Fruit fly (Drosophila melanogaster) whole organism, embryonic: ENCODE data around the gene CAH7.

Experiments
- CG12659 ChIP-seq: fragments of 200-800 bp; sonication (Bioruptor generic); optimal IDR thresholded peaks from 3 replicates; lab custom pipeline; 2017; ENCODE audit warnings: mild to moderate bottlenecking, missing biosample characterization, missing genetic modification reagents, missing genetic modification characterization
- CG13123 ChIP-seq: fragments of 200-800 bp; sonication (Bioruptor generic); optimal IDR thresholded peaks from 2 replicates; lab custom pipeline; 2016; ENCODE audit warnings: missing biosample characterization, missing genetic modification characterization
- CG15601 ChIP-seq: fragments of 200-800 bp; sonication (Bioruptor generic); optimal IDR thresholded peaks from 3 replicates; lab custom pipeline; 2019; ENCODE audit warnings: missing biosample characterization, mild to moderate bottlenecking, missing genetic modification characterization, moderate library complexity
- CG16813 ChIP-seq: fragments of 200-800 bp; sonication (Bioruptor generic); IDR thresholded peaks from 3 replicates; pipeline ENCODE4 v1.3.6; 2022; ENCODE audit warnings: missing biosample characterization, missing genetic modification characterization; ENCODE audit not compliant: partially characterized antibody
- CG18011 ChIP-seq: fragments of 200-800 bp; sonication (Bioruptor generic); optimal IDR thresholded peaks from 2 replicates; lab custom pipeline; 2017; ENCODE audit warnings: missing biosample characterization, missing genetic modification characterization, mild to moderate bottlenecking, moderate library complexity, missing genotype
- CG1832 ChIP-seq: fragments of 200-800 bp; sonication (Bioruptor generic); optimal IDR thresholded peaks from 2 replicates; lab custom pipeline; 2017; ENCODE audit warnings: missing biosample characterization, mild to moderate bottlenecking, missing genetic modification characterization, inconsistent platforms
- CG2120 ChIP-seq: fragments of 200-800 bp; sonication (Bioruptor generic); optimal IDR thresholded peaks from 3 replicates; lab custom pipeline; 2016; ENCODE audit warnings: missing biosample characterization, missing genetic modification characterization
- CG2199 ChIP-seq: fragments of 200-800 bp; sonication (Bioruptor generic); IDR thresholded peaks from 3 replicates; pipeline ENCODE4 v1.3.6; 2022; ENCODE audit warnings: missing biosample characterization, missing genetic modification characterization
- CG31441 ChIP-seq: fragments of 200-800 bp; sonication (Bioruptor generic); IDR thresholded peaks from 2 replicates; pipeline ENCODE4 v1.3.6; 2022; ENCODE audit warnings: missing biosample characterization, missing genetic modification characterization
- CG32532 ChIP-seq: fragments of 200-800 bp; sonication (Bioruptor generic); IDR thresholded peaks from 2 replicates; pipeline ENCODE4 v1.3.6; 2022; ENCODE audit warnings: missing biosample characterization, missing genetic modification characterization
- CG6175 ChIP-seq: fragments of 200-800 bp; sonication (Bioruptor generic); IDR thresholded peaks from 3 replicates; pipeline ENCODE4 v1.3.6; 2022; ENCODE audit warnings: missing biosample characterization, missing genetic modification characterization
- CG6254 ChIP-seq: fragments of 200-800 bp; sonication (Bioruptor generic); optimal IDR thresholded peaks from 3 replicates; lab custom pipeline; 2017; ENCODE audit warnings: mild to moderate bottlenecking, missing biosample characterization, missing genetic modification reagents, missing genetic modification characterization
- CG8478 ChIP-seq: fragments of >200 bp; optimal IDR thresholded peaks from 2 replicates; lab custom pipeline; 2018
- CG9797 ChIP-seq: fragments of 200-800 bp; sonication (Bioruptor generic); optimal IDR thresholded peaks from 3 replicates; lab custom pipeline; 2018; ENCODE audit warnings: missing biosample characterization, mild to moderate bottlenecking, missing genetic modification characterization
- CG9817 ChIP-seq: fragments of 200-800 bp; sonication (Bioruptor generic); optimal IDR thresholded peaks from 2 replicates; lab custom pipeline; 2018; ENCODE audit warnings: missing biosample characterization, mild to moderate bottlenecking, missing genetic modification characterization, moderate library complexity
- CrebB ChIP-seq: fragments of 200-800 bp; sonication (Bioruptor generic); optimal IDR thresholded peaks from 3 replicates; lab custom pipeline; 2018; ENCODE audit warnings: missing biosample characterization, mild to moderate bottlenecking, missing genetic modification characterization
- Deaf1 ChIP-seq: fragments of 200-800 bp; optimal IDR thresholded peaks from 3 replicates; lab custom pipeline; 2019; ENCODE audit warnings: missing biosample characterization, mild to moderate bottlenecking, missing genetic modification characterization, moderate library complexity
- Dek ChIP-seq: fragments of 200-800 bp; sonication (Bioruptor generic); optimal IDR thresholded peaks from 3 replicates; lab custom pipeline; 2019; ENCODE audit warnings: missing biosample characterization, mild to moderate bottlenecking, missing genetic modification characterization, moderate library complexity
- Dp ChIP-seq: fragments of 200-800 bp; sonication (Bioruptor generic); optimal IDR thresholded peaks from 2 replicates; lab custom pipeline; 2018; ENCODE audit warnings: missing biosample characterization, mild to moderate bottlenecking, missing genetic modification characterization, moderate library complexity
- Dref ChIP-seq: fragments of 200-800 bp; sonication (Bioruptor generic); IDR thresholded peaks from 2 replicates; pipeline ENCODE4 v1.3.6; 2022; ENCODE audit warnings: missing biosample characterization, missing genetic modification characterization
- GATAe ChIP-seq: fragments of 200-800 bp; sonication (Bioruptor generic); conservative IDR thresholded peaks from 2 replicates; pipeline ENCODE4 v1.3.6; 2022; ENCODE audit warnings: missing biosample characterization, missing genetic modification characterization
- HHEX ChIP-seq: fragments of 200-800 bp; sonication (Bioruptor generic); optimal IDR thresholded peaks from 3 replicates; lab custom pipeline; 2017; ENCODE audit warnings: missing biosample characterization, mild to moderate bottlenecking, missing genetic modification characterization, missing genetic modification reagents
- HmgZ ChIP-seq: fragments of 200-800 bp; sonication (Bioruptor generic); optimal IDR thresholded peaks from 2 replicates; lab custom pipeline; 2018; ENCODE audit warnings: missing biosample characterization, mild to moderate bottlenecking, missing genetic modification characterization
- Lhr ChIP-seq: fragments of 200-800 bp; sonication (Bioruptor generic); optimal IDR thresholded peaks from 3 replicates; lab custom pipeline; 2017; ENCODE audit warnings: mild to moderate bottlenecking, missing biosample characterization, missing genetic modification reagents, missing genetic modification characterization
- Myb ChIP-seq: fragments of 200-800 bp; sonication (Bioruptor generic); optimal IDR thresholded peaks from 2 replicates; lab custom pipeline; 2016; ENCODE audit warnings: missing biosample characterization, missing genetic modification characterization
- Nf-YC ChIP-seq: fragments of 200-800 bp; optimal IDR thresholded peaks from 3 replicates; lab custom pipeline; 2019; ENCODE audit warnings: missing biosample characterization, mild to moderate bottlenecking, missing genetic modification characterization, moderate library complexity
- PHDP ChIP-seq: fragments of 200-800 bp; sonication (Bioruptor generic); optimal IDR thresholded peaks from 3 replicates; lab custom pipeline; 2018; ENCODE audit warnings: missing biosample characterization, mild to moderate bottlenecking, missing genetic modification characterization, moderate library complexity
- Ravus ChIP-seq: fragments of 200-800 bp; sonication (Bioruptor generic); IDR thresholded peaks from 2 replicates; pipeline ENCODE4 v1.3.6; 2022; ENCODE audit warnings: missing biosample characterization, missing genetic modification characterization
- ase ChIP-seq: fragments of 200-800 bp; sonication (Bioruptor generic); IDR thresholded peaks from 3 replicates; pipeline ENCODE4 v1.3.6; 2022; ENCODE audit warnings: missing biosample characterization, missing genetic modification characterization
- bigmax ChIP-seq: fragments of 200-800 bp; sonication (Bioruptor generic); optimal IDR thresholded peaks from 2 replicates; lab custom pipeline; 2018; ENCODE audit warnings: missing biosample characterization, mild to moderate bottlenecking, missing genetic modification characterization
- bowl ChIP-seq: fragments of 200-800 bp; sonication (Bioruptor generic); IDR thresholded peaks from 2 replicates; pipeline ENCODE4 v1.3.6; 2022; ENCODE audit warnings: missing biosample characterization, missing genetic modification characterization
- chinmo ChIP-seq: fragments of 200-800 bp; sonication (Bioruptor generic); IDR thresholded peaks from 4 replicates; pipeline ENCODE4 v1.3.6; 2022; ENCODE audit warnings: missing biosample characterization, missing genetic modification characterization; ENCODE audit not compliant: partially characterized antibody
- crol ChIP-seq: fragments of 200-800 bp; sonication (Bioruptor generic); IDR thresholded peaks from 2 replicates; pipeline ENCODE4 v1.3.6; 2022; ENCODE audit warnings: missing biosample characterization, missing genetic modification characterization
- dan ChIP-seq: fragments of 200-800 bp; sonication (Bioruptor generic); IDR thresholded peaks from 2 replicates; pipeline ENCODE4 v1.3.6; 2022; ENCODE audit warnings: missing biosample characterization, missing genetic modification characterization
- dimm ChIP-seq: fragments of 200-800 bp; sonication (Bioruptor generic); IDR thresholded peaks from 2 replicates; pipeline ENCODE4 v1.3.6; 2022; ENCODE audit warnings: missing biosample characterization, missing genetic modification characterization
- dm ChIP-seq: fragments of 200-800 bp; sonication (Bioruptor generic); optimal IDR thresholded peaks from 3 replicates; lab custom pipeline; 2016; ENCODE audit warnings: missing biosample characterization, missing genetic modification characterization
- dpn ChIP-seq, 2 experiments: fragments of 200-800 bp; sonication (Bioruptor generic); optimal IDR thresholded peaks; 3 replicates each; lab custom pipeline; 2016; ENCODE audit warnings: missing biosample characterization in 2 of 2, missing genetic modification characterization in 2 of 2
- lab ChIP-seq: fragments of 200-800 bp; sonication (Bioruptor generic); optimal IDR thresholded peaks from 3 replicates; lab custom pipeline; 2017; ENCODE audit warnings: missing biosample characterization, missing genetic modification characterization, mild to moderate bottlenecking, moderate library complexity, missing genetic modification reagents
- lmd ChIP-seq: fragments of 200-800 bp; sonication (Bioruptor generic); IDR thresholded peaks from 2 replicates; pipeline ENCODE4 v1.3.6; 2022; ENCODE audit warnings: missing biosample characterization, missing genetic modification characterization
- nerfin-2 ChIP-seq: fragments of 200-800 bp; sonication (Bioruptor generic); IDR thresholded peaks from 2 replicates; pipeline ENCODE4 v1.3.6; 2022; ENCODE audit warnings: missing biosample characterization, missing genetic modification characterization; ENCODE audit not compliant: partially characterized antibody
- onecut ChIP-seq: fragments of 200-800 bp; sonication (Bioruptor generic); IDR thresholded peaks from 2 replicates; pipeline ENCODE4 v1.3.6; 2022; ENCODE audit warnings: missing biosample characterization, missing genetic modification characterization
- pzg ChIP-seq: fragments of 200-800 bp; sonication (Bioruptor generic); optimal IDR thresholded peaks from 3 replicates; lab custom pipeline; 2018; ENCODE audit warnings: missing biosample characterization, mild to moderate bottlenecking, missing genetic modification characterization, moderate library complexity
- sr ChIP-seq: fragments of 200-800 bp; sonication (Bioruptor generic); IDR thresholded peaks from 3 replicates; pipeline ENCODE4 v1.3.6; 2022; ENCODE audit warnings: missing biosample characterization, missing genetic modification characterization
- trem ChIP-seq: fragments of 200-800 bp; optimal IDR thresholded peaks from 3 replicates; lab custom pipeline; 2019; ENCODE audit warnings: missing biosample characterization, mild to moderate bottlenecking, missing genetic modification characterization, moderate library complexity
- unc-4 ChIP-seq: fragments of 200-800 bp; sonication (Bioruptor generic); IDR thresholded peaks from 2 replicates; pipeline ENCODE4 v1.3.6; 2022; ENCODE audit warnings: missing biosample characterization, missing genetic modification characterization; ENCODE audit not compliant: partially characterized antibody
- vnd ChIP-seq: fragments of 200-800 bp; sonication (Bioruptor generic); IDR thresholded peaks from 3 replicates; pipeline ENCODE4 v1.3.6; 2022; ENCODE audit warnings: missing biosample characterization, missing genetic modification characterization; ENCODE audit not compliant: partially characterized antibody

Gene CAH7

DNA sequence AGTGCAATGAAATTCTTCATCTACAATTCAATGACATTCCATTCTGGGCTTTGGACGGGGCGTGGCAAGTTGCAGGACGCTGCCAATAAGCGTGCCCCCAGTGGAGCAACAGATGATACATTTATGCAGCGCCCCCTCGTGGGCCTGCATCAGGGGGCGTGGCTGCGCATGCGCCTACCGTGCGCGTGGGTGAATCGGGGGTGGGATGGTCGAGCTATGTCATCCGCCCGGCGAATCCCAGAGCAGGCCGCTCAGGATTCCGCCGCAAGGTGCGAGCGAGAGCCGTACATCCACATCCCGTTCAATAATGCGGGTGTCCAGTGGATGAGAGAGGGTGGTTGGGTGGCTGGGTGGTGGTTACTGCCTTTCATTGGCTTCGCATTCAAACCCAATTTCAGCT is 41.8 kb upstream of the CAH7 start (continued):
- TF ChIP-seq CG32532 (GFP tag; lab: Robert Waterston, UW) (0 out of 2 replicates have a peak, but pooled peaks have one; percentile 25), CG1832 (GFP tag; lab: Kevin White, UChicago) (peak; percentile 32), Dref (GFP tag; lab: Robert Waterston, UW) (0 out of 2 replicates have a peak, but pooled peaks have one; percentile 1), Lhr (GFP tag; lab: Kevin White, UChicago) (no peak), CG31441 (GFP tag; lab: Robert Waterston, UW) (no peak), chinmo (peak; percentile 63; the same call in 1 of the 4 replicates), dan (GFP tag; lab: Robert Waterston, UW) (0 out of 2 replicates have a peak, but pooled peaks have one; percentile 18), dimm (GFP tag; lab: Robert Waterston, UW) (0 out of 2 replicates have a peak, but pooled peaks have one; percentile 12), bigmax (GFP tag; lab: Kevin White, UChicago) (no peak), onecut (GFP tag; lab: Robert Waterston, UW) (peak; percentile 39; the same call in 1 of the 2 replicates), Nf-YC (tag; lab: Kevin White, UChicago) (peak; percentile 97), CG16813 (GFP tag; lab: Robert Waterston, UW) (0 out of 3 replicates have a peak, but pooled peaks have one; percentile 16), crol (no peak), vnd (GFP tag; lab: Robert Waterston, UW) (no peak)
- TF ChIP-seq, all 482 proteins: peak for 14

DNA sequence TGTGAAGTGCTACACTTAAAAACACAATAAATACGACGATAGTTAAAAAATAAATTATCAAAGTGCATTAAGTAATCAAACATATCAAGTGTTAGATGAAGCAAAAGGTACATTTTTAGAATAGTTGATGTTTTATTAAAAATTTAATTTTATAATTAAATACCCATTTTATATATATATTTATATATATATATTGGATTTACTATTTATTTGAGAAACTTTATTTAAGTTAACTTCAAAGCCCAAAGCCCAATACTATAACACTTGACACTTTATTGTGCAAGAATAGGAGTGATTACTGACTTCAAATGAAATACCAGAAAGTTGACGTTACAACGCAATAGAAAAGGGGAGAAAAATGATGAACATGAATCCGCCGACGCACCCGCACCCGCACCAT is 41.2 kb upstream of the CAH7 start, which contains the start of gene nerfin-2:
Gene nerfin-2 (plus strand): TSS at position 301 of the 400 bp plus-strand sequence.
- TF ChIP-seq CG6254 (GFP tag; lab: Kevin White, UChicago) (no peak), CG2199 (no peak), unc-4 (GFP tag; lab: Robert Waterston, UW) (no peak), ase (GFP tag; lab: Robert Waterston, UW) (no peak), CG9797 (GFP tag; lab: Kevin White, UChicago) (no peak), dm (GFP tag; lab: Kevin White, UChicago) (no peak), CG18011 (GFP tag; lab: Kevin White, UChicago) (no peak), lab (GFP tag; lab: Kevin White, UChicago) (no peak), Ravus (GFP tag; lab: Robert Waterston, UW) (no peak), PHDP (tag; lab: Kevin White, UChicago) (no peak), CG6175 (GFP tag; lab: Robert Waterston, UW) (no peak), bowl (GFP tag; lab: Robert Waterston, UW) (no peak)

DNA sequence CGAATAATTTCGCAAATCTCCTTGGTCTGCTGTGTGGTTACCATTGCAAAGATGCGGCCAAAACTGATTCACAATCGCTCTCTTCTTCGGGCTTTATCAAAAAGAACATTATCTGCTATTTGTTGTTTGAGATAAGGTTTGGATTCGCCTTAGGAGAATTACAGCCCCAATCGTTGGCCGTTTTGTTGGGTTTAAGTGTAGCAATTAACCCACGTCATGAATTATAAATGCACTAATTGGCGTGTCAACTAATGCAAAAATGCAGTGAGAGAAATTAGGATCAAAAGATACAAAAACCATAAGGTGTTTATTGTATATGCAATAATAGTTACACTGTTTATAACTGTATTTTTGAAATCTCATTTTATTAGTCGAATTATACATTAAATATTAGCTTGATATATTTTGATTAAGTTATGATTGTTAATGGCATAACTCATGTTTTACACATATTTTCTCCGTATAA is 36.7 kb upstream of the CAH7 start, which contains the start of gene Alp13:
Gene Alp13 (minus strand): TSS at position 51 of the 466 bp plus-strand sequence.
- TF ChIP-seq CrebB (tag; lab: Kevin White, UChicago) (no peak), HHEX (no peak), CG13123 (GFP tag; lab: Kevin White, UChicago) (no peak), CG9817 (tag; lab: Kevin White, UChicago) (no peak), GATAe (GFP tag; lab: Robert Waterston, UW) (no peak), sr (GFP tag; lab: Robert Waterston, UW) (no peak)

DNA sequence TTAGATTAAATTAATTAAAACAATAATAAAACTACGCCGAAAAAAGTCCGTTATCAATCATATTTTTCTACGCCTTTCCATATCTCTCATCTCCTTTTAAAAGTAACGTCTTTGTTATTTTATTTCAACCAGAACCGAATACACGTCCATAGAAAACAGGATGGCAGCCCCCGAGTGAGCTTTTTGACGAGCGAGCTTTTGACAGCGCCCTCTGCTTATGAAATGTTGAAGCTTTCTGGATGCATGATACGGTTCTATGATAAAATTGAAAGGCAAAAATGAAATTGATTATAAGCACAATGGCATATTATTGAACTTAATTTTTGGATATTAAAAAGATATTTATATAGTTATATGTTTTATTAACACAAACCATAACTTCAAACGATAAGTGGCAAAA is 35.4 kb upstream of the CAH7 start:
- TF ChIP-seq pzg (GFP tag; lab: Kevin White, UChicago) (peak; percentile 29), lmd (GFP tag; lab: Robert Waterston, UW) (no peak), CG2120 (GFP tag; lab: Kevin White, UChicago) (peak; percentile 6), Deaf1 (no peak), trem (tag; lab: Kevin White, UChicago) (peak; percentile 95), HmgZ (peak; percentile 28), Dek (tag; lab: Kevin White, UChicago) (peak; percentile 22), CG15601 (tag; lab: Kevin White, UChicago) (peak; percentile 100), Dp (peak; percentile 26), dpn (GFP tag; optimal IDR thresholded peaks at IDR 0.05; lab: Kevin White, UChicago) (peak in 1 of 2 experiments; percentile 13), Myb (GFP tag; lab: Kevin White, UChicago) (peak; percentile 95), CG8478 (lab: Kevin White, UChicago) (no peak), nerfin-2 (GFP tag; lab: Robert Waterston, UW) (peak; percentile 7; the same call in 1 of the 2 replicates), CG12659 (GFP tag; lab: Kevin White, UChicago) (peak; percentile 21)
